Worm (Caenorhabditis elegans): ENCODE data around the gene C35D10.17.

C35D10.17 gene

DNA sequence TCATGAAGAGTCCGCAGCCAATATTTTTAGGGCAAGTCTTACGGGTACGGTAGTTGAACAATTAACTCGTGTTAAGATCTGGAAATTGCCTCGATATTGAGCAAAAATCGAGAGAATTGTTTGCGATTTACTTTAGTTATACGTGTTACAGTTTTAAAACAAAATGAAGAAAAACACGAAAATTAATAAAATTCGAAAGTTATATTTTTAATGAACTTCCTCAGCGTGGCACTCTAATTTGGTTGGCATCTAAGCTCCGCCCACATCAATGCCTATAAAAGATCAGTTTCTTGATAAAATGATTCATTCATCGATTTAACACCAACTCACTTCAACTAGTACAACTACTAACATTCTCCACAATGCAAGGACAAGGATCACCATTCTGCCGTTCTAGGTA lies 3.6 kb downstream of the C35D10.17 start, which contains the start of gene gipc-1:
gipc-1 (plus strand) TSS at position 301 of the 400 bp plus-strand sequence.
- no peak for TF ChIP-seq unc-98 (GFP tag; IDR thresholded peaks at IDR 0.05)
- TF ChIP-seq grh-1 (GFP tag; IDR thresholded peaks at IDR 0.05) = no peak
- no peak for TF ChIP-seq unc-30 (tag; optimal IDR thresholded peaks at IDR 0.05)
- no peak for TF ChIP-seq fkh-8 (tag; optimal IDR thresholded peaks at IDR 0.05)
- no peak for TF ChIP-seq C34B4.2 (tag; optimal IDR thresholded peaks at IDR 0.05)
- TF ChIP-seq mep-1 (tag; optimal IDR thresholded peaks at IDR 0.05) = no peak
- no peak for TF ChIP-seq nhr-12 (tag; optimal IDR thresholded peaks at IDR 0.05)
- no peak for TF ChIP-seq pax-3 (tag; optimal IDR thresholded peaks at IDR 0.05)

DNA sequence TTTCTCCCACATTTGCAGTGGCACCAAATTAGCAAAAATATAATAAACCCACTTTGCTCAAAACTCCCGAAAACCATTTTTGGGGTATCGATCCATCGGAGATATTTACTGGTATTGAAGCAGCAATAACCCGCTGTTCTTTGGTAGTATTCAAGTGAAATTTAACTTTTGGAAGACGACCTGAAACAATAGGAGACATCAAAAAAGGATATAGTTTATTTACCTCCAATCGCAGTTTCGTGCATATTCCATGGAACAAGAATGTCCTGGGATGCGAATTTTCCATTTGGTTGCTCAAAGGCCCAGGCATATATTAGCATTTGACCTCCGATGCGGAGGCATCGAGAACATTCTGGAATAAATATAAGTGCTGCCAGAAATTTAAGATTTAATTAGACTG lies 6.5 kb downstream of the C35D10.17 start:
- TF ChIP-seq sox-4 (tag; optimal IDR thresholded peaks at IDR 0.05) (no peak), irx-1 (tag; optimal IDR thresholded peaks at IDR 0.05) (no peak), nhr-20 (tag; optimal IDR thresholded peaks at IDR 0.05) (no peak), lir-3 (tag; optimal IDR thresholded peaks at IDR 0.05; ENCODE audit: poor library complexity) (no peak), aha-1 (tag; optimal IDR thresholded peaks at IDR 0.05) (no peak), sup-37 (GFP tag; optimal IDR thresholded peaks at IDR 0.05) (no peak)

- TF ChIP-seq mep-1 (tag; optimal IDR thresholded peaks at IDR 0.05) (no peak), efl-1 (optimal IDR thresholded peaks at IDR 0.05) (no peak), efl-1 (GFP tag; optimal IDR thresholded peaks at IDR 0.05 in 1 of 2) (peak in 1 of 2 experiments; percentile 31)
Observed at ce11 chrIII:4874671-4875070, 7.8 kb downstream of the C35D10.17 start, which contains the start of gene C35D10.12. Gene C35D10.12 (minus strand): TSS chrIII:4874771.

DNA sequence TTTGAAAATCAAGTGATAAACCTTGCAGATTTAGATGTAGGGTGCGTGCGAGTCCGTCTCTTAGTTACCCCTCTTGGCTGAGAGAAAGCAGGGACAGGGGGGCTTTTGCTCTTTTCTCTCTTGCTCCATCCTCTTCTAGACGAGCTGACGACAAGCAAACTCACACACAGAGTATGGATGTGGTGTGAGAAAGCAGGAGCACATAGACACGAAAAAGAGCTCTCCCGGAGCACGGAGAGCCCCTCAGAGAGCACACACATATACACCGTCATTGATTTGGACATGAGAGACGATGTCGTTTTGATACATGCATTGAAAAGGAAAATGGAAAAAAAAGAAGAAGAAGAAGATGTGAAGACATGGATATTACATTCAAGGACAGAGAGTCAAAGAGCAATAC lies 8.8 kb downstream of the C35D10.17 start:
- TF ChIP-seq sup-37 (GFP tag; optimal IDR thresholded peaks at IDR 0.05) (no peak), lsy-2 (tag; optimal IDR thresholded peaks at IDR 0.05) (peak in 1 of 2 experiments; percentile 7), pqm-1 (tag; optimal IDR thresholded peaks at IDR 0.05) (no peak), ceh-88 (GFP tag; IDR thresholded peaks at IDR 0.05) (no peak), nhr-47 (tag; optimal IDR thresholded peaks at IDR 0.05) (peak; percentile 3), efl-3 (GFP tag; optimal IDR thresholded peaks at IDR 0.05) (no peak), nhr-85 (tag) (no peak), efl-1 (optimal IDR thresholded peaks at IDR 0.05) (peak; percentile 2 to 34), efl-1 (GFP tag; optimal IDR thresholded peaks at IDR 0.05 in 1 of 2) (peak in 1 of 2 experiments; percentile 62), swsn-7 (tag; optimal IDR thresholded peaks at IDR 0.05) (peak; percentile 2), fkh-8 (tag; optimal IDR thresholded peaks at IDR 0.05) (peak; percentile 77), nhr-84 (tag; optimal IDR thresholded peaks at IDR 0.05) (no peak), lin-14 (GFP tag; optimal IDR thresholded peaks at IDR 0.05) (peak; percentile 61), fkh-10 (GFP tag; optimal IDR thresholded peaks at IDR 0.05) (peak; percentile 42), mef-2 (tag; optimal IDR thresholded peaks at IDR 0.05) (no peak), C34B4.2 (tag; optimal IDR thresholded peaks at IDR 0.05) (no peak), F16B12.6 (tag; optimal IDR thresholded peaks at IDR 0.05) (no peak), rnt-1 (tag; optimal IDR thresholded peaks at IDR 0.05) (no peak), blmp-1 (tag; optimal IDR thresholded peaks at IDR 0.05) (no peak), egl-13 (tag; optimal IDR thresholded peaks at IDR 0.05) (peak; percentile 47), dsc-1 (tag; optimal IDR thresholded peaks at IDR 0.05) (peak; percentile 56), unc-86 (tag; optimal IDR thresholded peaks at IDR 0.05) (peak; percentile 50), mep-1 (tag; optimal IDR thresholded peaks at IDR 0.05) (peak; percentile 38), zip-4 (GFP tag; optimal IDR thresholded peaks at IDR 0.05) (no peak), dpl-1 (GFP tag; optimal IDR thresholded peaks at IDR 0.05) (peak in 1 of 3 experiments; percentile 40), ceh-82 (tag; optimal IDR thresholded peaks at IDR 0.05) (peak in 2 of 3 experiments; percentile 3 to 6), nhr-76 (tag; optimal IDR thresholded peaks at IDR 0.05) (no peak), lin-35 (GFP tag; optimal IDR thresholded peaks at IDR 0.05) (peak in 1 of 2 experiments; percentile 20)

Data from whole organism, L1 larva.